Worm (Caenorhabditis elegans): ENCODE results near the gene W07G4.1.

DNA sequence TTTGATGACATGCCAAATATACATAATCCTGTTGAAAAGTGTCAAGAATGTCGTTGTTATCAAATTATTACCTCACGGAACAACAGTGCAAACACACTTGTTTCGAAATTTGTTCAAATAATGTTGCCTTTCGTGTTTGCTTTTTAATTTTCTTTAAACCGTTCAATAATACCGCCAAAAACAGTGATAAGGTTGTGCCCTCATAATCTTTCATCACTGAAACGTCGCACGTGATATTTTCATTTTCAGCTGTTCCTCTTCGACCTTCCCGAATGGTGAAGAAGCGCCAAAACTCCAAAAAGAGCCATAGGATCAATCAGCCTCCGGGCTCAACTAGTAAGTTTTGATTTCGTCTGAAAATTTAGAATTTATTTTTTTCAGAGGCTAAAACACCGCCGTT lies 31.3 kb upstream of the W07G4.1 start, which contains the start of gene inft-2:
- no peak for TF ChIP-seq ztf-11 (tag; optimal IDR thresholded peaks at IDR 0.05)
- TF ChIP-seq snpc-4 (tag; optimal IDR thresholded peaks at IDR 0.05): no peak
- no peak for TF ChIP-seq mep-1 (tag; optimal IDR thresholded peaks at IDR 0.05)
- TF ChIP-seq lin-13 (GFP tag; optimal IDR thresholded peaks at IDR 0.05): no peak
- TF ChIP-seq lsy-2 (tag; optimal IDR thresholded peaks at IDR 0.05): no peak
- no peak for TF ChIP-seq unc-62 (GFP tag; optimal IDR thresholded peaks at IDR 0.05)
- no peak for TF ChIP-seq nhr-237 (tag; optimal IDR thresholded peaks at IDR 0.05)
- TF ChIP-seq unc-30 (tag; optimal IDR thresholded peaks at IDR 0.05): no peak
- TF ChIP-seq isw-1 (GFP tag; IDR thresholded peaks at IDR 0.05): no peak
- no peak for TF ChIP-seq fkh-10 (GFP tag; optimal IDR thresholded peaks at IDR 0.05)
- TF ChIP-seq unc-86 (tag; optimal IDR thresholded peaks at IDR 0.05): no peak
- TF ChIP-seq ama-1 (optimal IDR thresholded peaks at IDR 0.05): no peak
- no peak for TF ChIP-seq nhr-90 (tag; optimal IDR thresholded peaks at IDR 0.05; ENCODE audit: poor library complexity)

All from whole organism, L1 larva.